Fruit fly (Drosophila melanogaster): ENCODE data around the gene tal-2A.
A peak's percentile ranks its signal among the peaks of the same experiment; 100 is the strongest.

The tal-2A gene

dm6 chr3R:13815022-13815440 lies 2.1 kb downstream of the tal-2A start:
- no peak for TF ChIP-seq CG8301 (tag; optimal IDR thresholded peaks at IDR 0.05)
- TF ChIP-seq CG17806 (tag; optimal IDR thresholded peaks at IDR 0.05): no peak
- no peak for TF ChIP-seq Pif1A (GFP tag; optimal IDR thresholded peaks at IDR 0.05)
- TF ChIP-seq gl (tag; optimal IDR thresholded peaks at IDR 0.05): no peak
- no peak for TF ChIP-seq CG9948 (tag; optimal IDR thresholded peaks at IDR 0.05)
- peak; percentile 63 for TF ChIP-seq EcR (GFP tag; optimal IDR thresholded peaks at IDR 0.05)
- no peak for TF ChIP-seq CG10348 (GFP tag; IDR thresholded peaks at IDR 0.05)
- peak; percentile 43; the same call in 1 of the 3 replicates for TF ChIP-seq fd96Ca (GFP tag; IDR thresholded peaks at IDR 0.05)
- TF ChIP-seq CG14655 (GFP tag; optimal IDR thresholded peaks at IDR 0.05): no peak
- peak; percentile 71 for TF ChIP-seq CG32121 (GFP tag; IDR thresholded peaks at IDR 0.05)
- no peak for TF ChIP-seq CG15710 (tag; optimal IDR thresholded peaks at IDR 0.05)
- TF ChIP-seq rn (GFP tag; IDR thresholded peaks at IDR 0.05): no peak
- no peak for TF ChIP-seq Snoo (tag; optimal IDR thresholded peaks at IDR 0.05)
- no peak for TF ChIP-seq D1 (tag; optimal IDR thresholded peaks at IDR 0.05)
- TF ChIP-seq Ets98B (GFP tag; IDR thresholded peaks at IDR 0.05): peak; percentile 64; the same call in 1 of the 2 replicates
- TF ChIP-seq CG12605 (GFP tag; IDR thresholded peaks at IDR 0.05): peak; percentile 48
- TF ChIP-seq CG4496 (GFP tag; IDR thresholded peaks at IDR 0.05): no peak; the same call in 2 of the 3 replicates
- no peak for TF ChIP-seq Pif1B (GFP tag; optimal IDR thresholded peaks at IDR 0.05)
- no peak for TF ChIP-seq CG13204 (GFP tag; optimal IDR thresholded peaks at IDR 0.05)

dm6 chr3R:13815566-13816374 lies 2.9 kb downstream of the tal-2A start:
- TF ChIP-seq CG4496 (GFP tag; IDR thresholded peaks at IDR 0.05): 0 out of 3 replicates have a peak, but pooled peaks have one; percentile 18
- TF ChIP-seq CG15710 (tag; optimal IDR thresholded peaks at IDR 0.05): no peak
- TF ChIP-seq Ets98B (GFP tag; IDR thresholded peaks at IDR 0.05): no peak
- 0 out of 3 replicates have a peak, but pooled peaks have one; percentile 19 for TF ChIP-seq fd96Ca (GFP tag; IDR thresholded peaks at IDR 0.05)
- TF ChIP-seq D1 (tag; optimal IDR thresholded peaks at IDR 0.05): no peak
- no peak for TF ChIP-seq CG17806 (tag; optimal IDR thresholded peaks at IDR 0.05)
- no peak for TF ChIP-seq EcR (GFP tag; optimal IDR thresholded peaks at IDR 0.05)
- TF ChIP-seq CG8301 (tag; optimal IDR thresholded peaks at IDR 0.05): no peak
- peak; percentile 45; the same call in 1 of the 2 replicates for TF ChIP-seq CG32121 (GFP tag; IDR thresholded peaks at IDR 0.05)
- TF ChIP-seq Snoo (tag; optimal IDR thresholded peaks at IDR 0.05): no peak
- TF ChIP-seq CG10348 (GFP tag; IDR thresholded peaks at IDR 0.05): no peak

- peak; percentile 31 for TF ChIP-seq CG13204 (GFP tag; optimal IDR thresholded peaks at IDR 0.05)
- no peak for TF ChIP-seq CG8301 (tag; optimal IDR thresholded peaks at IDR 0.05)
- no peak for TF ChIP-seq CG4496 (GFP tag; IDR thresholded peaks at IDR 0.05)
- TF ChIP-seq CG14655 (GFP tag; optimal IDR thresholded peaks at IDR 0.05): no peak
- TF ChIP-seq CG34367 (tag; optimal IDR thresholded peaks at IDR 0.05): no peak
- TF ChIP-seq CG8159 (tag; optimal IDR thresholded peaks at IDR 0.05): peak; percentile 34
- TF ChIP-seq CG17806 (tag; optimal IDR thresholded peaks at IDR 0.05): no peak
- no peak for TF ChIP-seq D1 (tag; optimal IDR thresholded peaks at IDR 0.05)
- TF ChIP-seq gl (tag; optimal IDR thresholded peaks at IDR 0.05): peak; percentile 43
- no peak; the same call in 1 of the 2 replicates for TF ChIP-seq CG32121 (GFP tag; IDR thresholded peaks at IDR 0.05)
- peak; percentile 45; the same call in 1 of the 2 replicates for TF ChIP-seq Ets98B (GFP tag; IDR thresholded peaks at IDR 0.05)
- TF ChIP-seq CG12605 (GFP tag; IDR thresholded peaks at IDR 0.05): peak; percentile 43; the same call in 1 of the 2 replicates
- peak; percentile 11 for TF ChIP-seq CG15710 (tag; optimal IDR thresholded peaks at IDR 0.05)
- no peak for TF ChIP-seq rn (GFP tag; IDR thresholded peaks at IDR 0.05)
- peak; percentile 29 for TF ChIP-seq Pif1A (GFP tag; optimal IDR thresholded peaks at IDR 0.05)
- TF ChIP-seq fd96Ca (GFP tag; IDR thresholded peaks at IDR 0.05): no peak
- peak; percentile 11 for TF ChIP-seq EcR (GFP tag; optimal IDR thresholded peaks at IDR 0.05)
- peak; percentile 65 for TF ChIP-seq Snoo (tag; optimal IDR thresholded peaks at IDR 0.05)
- TF ChIP-seq CG9948 (tag; optimal IDR thresholded peaks at IDR 0.05): no peak
- TF ChIP-seq Pif1B (GFP tag; optimal IDR thresholded peaks at IDR 0.05): peak; percentile 27
- no peak for TF ChIP-seq CG10348 (GFP tag; IDR thresholded peaks at IDR 0.05)
These were observed 3.4 kb downstream of the tal-2A start for dm6 chr3R:13816375-13816711.

- TF ChIP-seq CG14655 (GFP tag; optimal IDR thresholded peaks at IDR 0.05) (peak; percentile 7), CG17806 (tag; optimal IDR thresholded peaks at IDR 0.05) (no peak), CG4496 (GFP tag; IDR thresholded peaks at IDR 0.05) (peak; percentile 44; the same call in 2 of the 3 replicates), Ets98B (GFP tag; IDR thresholded peaks at IDR 0.05) (peak; percentile 42; the same call in 1 of the 2 replicates), gl (tag; optimal IDR thresholded peaks at IDR 0.05) (no peak), Pif1A (GFP tag; optimal IDR thresholded peaks at IDR 0.05) (no peak), CG34367 (tag; optimal IDR thresholded peaks at IDR 0.05) (no peak), CG13204 (GFP tag; optimal IDR thresholded peaks at IDR 0.05) (no peak), CG32121 (GFP tag; IDR thresholded peaks at IDR 0.05) (peak; percentile 65), EcR (GFP tag; optimal IDR thresholded peaks at IDR 0.05) (no peak), rn (GFP tag; IDR thresholded peaks at IDR 0.05) (peak; percentile 46; the same call in 1 of the 2 replicates), CG8301 (tag; optimal IDR thresholded peaks at IDR 0.05) (peak; percentile 13), CG15710 (tag; optimal IDR thresholded peaks at IDR 0.05) (no peak), CG9948 (tag; optimal IDR thresholded peaks at IDR 0.05) (no peak), D1 (tag; optimal IDR thresholded peaks at IDR 0.05) (no peak), fd96Ca (GFP tag; IDR thresholded peaks at IDR 0.05) (peak; percentile 52; the same call in 2 of the 3 replicates), CG12605 (GFP tag; IDR thresholded peaks at IDR 0.05) (peak; percentile 38; the same call in 1 of the 2 replicates), Snoo (tag; optimal IDR thresholded peaks at IDR 0.05) (no peak)
These were observed 4.8 kb downstream of the tal-2A start for dm6 chr3R:13817480-13818305.

All from whole organism, pupa.